Worm (Caenorhabditis elegans): ENCODE data around the gene srt-8.

- no peak for TF ChIP-seq pes-1 (GFP tag; IDR thresholded peaks at IDR 0.05)
- TF ChIP-seq ama-1 (optimal IDR thresholded peaks at IDR 0.05), result no peak
These were observed 21.1 kb downstream of the srt-8 start, which contains the start of gene str-68 for ce11 chrV:3107450-3107849.

All from whole organism, early embryonic.